Worm (Caenorhabditis elegans): ENCODE measurements around the gene R10D12.13.

DNA sequence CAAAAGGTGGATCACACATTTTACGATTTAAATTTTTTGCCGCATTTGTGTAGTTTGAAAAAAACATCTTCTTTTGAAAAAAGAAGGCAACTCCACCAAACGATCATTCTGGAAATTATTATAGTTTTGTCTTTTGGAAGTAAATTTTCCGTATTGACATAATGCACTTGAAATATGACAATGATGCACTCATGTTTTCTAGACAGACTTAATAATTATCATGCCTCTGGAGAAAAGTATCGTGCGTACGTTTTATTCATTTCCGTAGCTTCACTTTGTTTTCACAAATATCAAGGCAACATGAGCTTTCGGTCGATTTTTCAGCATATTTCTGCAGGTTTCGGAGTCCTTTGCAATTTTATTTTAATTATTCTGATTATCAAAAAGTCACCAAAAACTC is 43.9 kb upstream of the R10D12.13 start, which contains the start of gene str-250:
- TF ChIP-seq tab-1 (GFP tag; IDR thresholded peaks at IDR 0.05) (no peak), ref-1 (GFP tag; conservative IDR thresholded peaks at IDR 0.05) (no peak), flt-1 (GFP tag; IDR thresholded peaks at IDR 0.05) (no peak), klf-2 (GFP tag; conservative IDR thresholded peaks at IDR 0.05) (no peak), cog-1 (tag; optimal IDR thresholded peaks at IDR 0.05) (no peak), ztf-29 (GFP tag; IDR thresholded peaks at IDR 0.05) (no peak), T22C8.4 (GFP tag; IDR thresholded peaks at IDR 0.05) (no peak), ztf-23 (GFP tag; IDR thresholded peaks at IDR 0.05) (no peak)

Data from whole organism, midembryonic.